Worm (Caenorhabditis elegans): ENCODE measurements around the gene R04D3.2.

DNA sequence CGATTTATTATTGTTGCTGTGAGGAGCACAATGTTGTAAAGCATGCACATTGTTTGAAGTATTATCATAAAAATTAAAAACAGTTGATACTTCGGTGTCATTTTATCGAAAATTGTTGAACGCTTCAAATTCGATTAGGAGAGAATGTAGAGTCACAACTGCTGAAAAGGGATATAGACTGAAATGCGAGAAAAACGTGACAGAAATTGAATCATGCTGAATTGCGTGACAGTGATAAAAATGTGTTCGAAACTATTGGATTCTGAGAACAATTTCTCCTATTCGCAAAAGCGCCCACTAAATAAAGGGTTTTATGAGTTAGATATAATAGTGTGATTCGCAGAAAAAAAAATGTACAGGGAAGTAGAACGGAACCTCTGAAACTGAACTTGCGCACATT, 22.3 kb upstream of the R04D3.2 start, which contains the start of gene srxa-8:
- TF ChIP-seq lin-38 (GFP tag; IDR thresholded peaks at IDR 0.05), result no peak
- no peak for TF ChIP-seq unc-39 (tag; optimal IDR thresholded peaks at IDR 0.05)
- no peak for TF ChIP-seq aly-2 (tag; optimal IDR thresholded peaks at IDR 0.05)
